Fruit fly (Drosophila melanogaster): ENCODE results near the gene Spn.
A peak's percentile ranks its signal among the peaks of the same experiment; 100 is the strongest.

The Spn gene

DNA sequence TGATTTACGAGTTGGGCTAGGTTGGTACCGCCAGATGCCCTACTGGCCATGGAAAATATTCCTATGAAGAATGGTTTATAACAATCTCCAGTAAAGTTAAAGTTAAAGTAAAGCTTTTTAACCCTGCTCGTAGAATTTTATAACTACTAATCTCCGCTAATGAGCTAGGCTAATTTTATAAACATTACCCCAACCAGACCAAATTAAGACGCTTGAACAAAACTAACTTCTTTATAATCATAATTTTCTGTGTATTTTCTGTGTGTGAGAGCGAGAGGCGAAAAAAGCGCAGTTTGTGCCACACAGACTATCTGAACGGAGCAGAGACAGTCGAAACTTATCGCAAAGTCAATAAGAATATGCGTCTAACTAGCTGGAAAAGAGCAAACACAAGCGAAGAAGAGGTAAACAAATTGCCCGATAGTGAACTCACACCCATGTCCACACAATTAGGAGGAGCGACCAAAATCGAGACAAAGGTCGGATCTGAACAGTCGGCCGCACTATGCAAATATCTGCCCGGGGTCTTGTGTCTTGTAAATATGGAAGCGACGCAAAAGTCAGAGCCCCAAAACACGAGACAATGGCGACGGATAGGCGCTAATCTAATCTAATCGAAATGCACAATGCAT is 17.0 kb downstream of the Spn start (continued):
- TF ChIP-seq CG6254 (GFP tag; optimal IDR thresholded peaks at IDR 0.05) (peak; percentile 80), CG8359 (GFP tag; optimal IDR thresholded peaks at IDR 0.05; ENCODE audit: borderline replicate concordance) (peak; percentile 70), Awh (GFP tag; IDR thresholded peaks at IDR 0.05) (peak; percentile 90), sr (GFP tag; IDR thresholded peaks at IDR 0.05) (peak; percentile 74; the same call in 2 of the 3 replicates), Doc2 (GFP tag; IDR thresholded peaks at IDR 0.05) (no peak), CG34376 (GFP tag; optimal IDR thresholded peaks at IDR 0.05) (peak; percentile 33), ash1 (GFP tag; optimal IDR thresholded peaks at IDR 0.05) (peak; percentile 16), Sin3A (optimal IDR thresholded peaks at IDR 0.05) (no peak), Trl (optimal IDR thresholded peaks at IDR 0.05) (no peak), Trl (GFP tag; optimal IDR thresholded peaks at IDR 0.05) (peak; percentile 78), gce (GFP tag; IDR thresholded peaks at IDR 0.05) (peak; percentile 81; the same call in 2 of the 3 replicates), Kr (GFP tag; optimal IDR thresholded peaks at IDR 0.05) (peak; percentile 55), Dfd (GFP tag; optimal IDR thresholded peaks at IDR 0.05) (no peak), CG11504 (tag; optimal IDR thresholded peaks at IDR 0.05) (peak; percentile 67), HLHmδ (GFP tag; optimal IDR thresholded peaks at IDR 0.05) (peak; percentile 93), ttk (GFP tag; IDR thresholded peaks at IDR 0.05) (peak; percentile 51; the same call in 1 of the 2 replicates), CG1603 (tag; optimal IDR thresholded peaks at IDR 0.05) (peak; percentile 64), hkb (optimal IDR thresholded peaks at IDR 0.05) (no peak), hkb (GFP tag; IDR thresholded peaks at IDR 0.05) (peak; percentile 85), CG32767 (GFP tag; IDR thresholded peaks at IDR 0.05) (0 out of 2 replicates have a peak, but pooled peaks have one; percentile 44), scrt (GFP tag; optimal IDR thresholded peaks at IDR 0.05) (peak; percentile 66), tll (GFP tag; optimal IDR thresholded peaks at IDR 0.05) (no peak), Dek (tag; optimal IDR thresholded peaks at IDR 0.05) (peak; percentile 18), Hey (tag; optimal IDR thresholded peaks at IDR 0.05) (peak; percentile 57), CG7786 (GFP tag; optimal IDR thresholded peaks at IDR 0.05) (no peak), fd64A (GFP tag; optimal IDR thresholded peaks at IDR 0.05) (peak; percentile 92), btn (GFP tag; optimal IDR thresholded peaks at IDR 0.05) (peak; percentile 39), CG5180 (GFP tag; optimal IDR thresholded peaks at IDR 0.05) (peak; percentile 76), ranshi (GFP tag; IDR thresholded peaks at IDR 0.05) (peak; percentile 38), CG43689 (GFP tag; IDR thresholded peaks at IDR 0.05) (peak; percentile 35; the same call in 1 of the 2 replicates), chn (GFP tag; optimal IDR thresholded peaks at IDR 0.05) (no peak), CG17568 (GFP tag; optimal IDR thresholded peaks at IDR 0.05) (peak; percentile 88), unpg (GFP tag; optimal IDR thresholded peaks at IDR 0.05) (peak; percentile 58), CG17802 (tag; optimal IDR thresholded peaks at IDR 0.05) (peak; percentile 70), CG8924 (tag; optimal IDR thresholded peaks at IDR 0.05) (peak; percentile 42), CG11695 (GFP tag; IDR thresholded peaks at IDR 0.05) (peak; percentile 68; the same call in 1 of the 3 replicates), gcm2 (GFP tag; optimal IDR thresholded peaks at IDR 0.05) (peak; percentile 20), CG17912 (GFP tag; optimal IDR thresholded peaks at IDR 0.05) (peak; percentile 63), CG32532 (GFP tag; IDR thresholded peaks at IDR 0.05) (peak; percentile 6; the same call in 1 of the 2 replicates), CG16813 (GFP tag; IDR thresholded peaks at IDR 0.05; ENCODE audit: partially characterized antibody) (no peak), bigmax (GFP tag; optimal IDR thresholded peaks at IDR 0.05) (peak; percentile 35), nau (GFP tag; optimal IDR thresholded peaks at IDR 0.05) (peak; percentile 90), gem (tag; optimal IDR thresholded peaks at IDR 0.05) (peak; percentile 58), CG15073 (GFP tag; optimal IDR thresholded peaks at IDR 0.05) (no peak), grn (GFP tag; optimal IDR thresholded peaks at IDR 0.05) (peak; percentile 41), CG5953 (GFP tag; IDR thresholded peaks at IDR 0.05) (peak; percentile 52; the same call in 1 of the 2 replicates), tap (tag; optimal IDR thresholded peaks at IDR 0.05) (peak; percentile 63), bowl (GFP tag; IDR thresholded peaks at IDR 0.05) (0 out of 2 replicates have a peak, but pooled peaks have one; percentile 9), her (GFP tag; optimal IDR thresholded peaks at IDR 0.05) (peak; percentile 71), pita (GFP tag; optimal IDR thresholded peaks at IDR 0.05) (no peak)
